Fruit fly (Drosophila melanogaster) whole organism, prepupa: ENCODE data around the gene CG13258.

ENCODE experiments used
- Blimp-1 ChIP-seq: fragments of 200-800 bp; sonication (Bioruptor generic); optimal IDR thresholded peaks from 3 replicates; lab custom pipeline; 2017; ENCODE audit warnings: missing biosample characterization, missing genetic modification characterization, mild to moderate bottlenecking, moderate library complexity, missing genetic modification reagents
- CG10631 ChIP-seq: fragments of 200-800 bp; sonication (Bioruptor generic); optimal IDR thresholded peaks from 2 replicates; lab custom pipeline; 2016; ENCODE audit warnings: missing biosample characterization, missing genetic modification characterization
- CG10669 ChIP-seq: fragments of 200-800 bp; sonication (Bioruptor generic); optimal IDR thresholded peaks from 3 replicates; lab custom pipeline; 2018; ENCODE audit warnings: missing biosample characterization, mild to moderate bottlenecking, missing genetic modification characterization, moderate library complexity
- CG11902 ChIP-seq: fragments of 200-800 bp; sonication (Bioruptor generic); optimal IDR thresholded peaks from 3 replicates; lab custom pipeline; 2016; ENCODE audit warnings: missing biosample characterization, missing genetic modification characterization
- CG1621 ChIP-seq: fragments of 200-800 bp; sonication (Bioruptor generic); optimal IDR thresholded peaks from 3 replicates; lab custom pipeline; 2018; ENCODE audit warnings: missing biosample characterization, mild to moderate bottlenecking, missing genetic modification characterization
- CG16779 ChIP-seq: fragments of 200-800 bp; sonication (Bioruptor generic); optimal IDR thresholded peaks from 3 replicates; lab custom pipeline; 2017; ENCODE audit warnings: missing biosample characterization, mild to moderate bottlenecking, missing genetic modification characterization
- CG3032 ChIP-seq: fragments of 200-800 bp; optimal IDR thresholded peaks from 2 replicates; lab custom pipeline; 2019; ENCODE audit warnings: missing biosample characterization, mild to moderate bottlenecking, missing genetic modification characterization, moderate library complexity
- CG31627 ChIP-seq: fragments of 200-800 bp; sonication (Bioruptor generic); optimal IDR thresholded peaks from 3 replicates; lab custom pipeline; 2016; ENCODE audit warnings: missing biosample characterization, missing genetic modification characterization
- CG32006 ChIP-seq: fragments of 200-800 bp; sonication (Bioruptor generic); optimal IDR thresholded peaks from 3 replicates; lab custom pipeline; 2017; ENCODE audit warnings: missing biosample characterization, mild to moderate bottlenecking, missing genetic modification characterization
- CG34406 ChIP-seq: fragments of 200-800 bp; sonication (Bioruptor generic); optimal IDR thresholded peaks from 3 replicates; lab custom pipeline; 2016; ENCODE audit warnings: missing biosample characterization, missing genetic modification characterization
- CG3919 ChIP-seq: fragments of 200-800 bp; sonication (Bioruptor generic); optimal IDR thresholded peaks from 3 replicates; lab custom pipeline; 2016; ENCODE audit warnings: missing biosample characterization, missing genetic modification characterization
- CG6163 ChIP-seq: fragments of 200-800 bp; sonication (Bioruptor generic); IDR thresholded peaks from 3 replicates; pipeline ENCODE4 v1.3.6; 2022; ENCODE audit warnings: missing biosample characterization, missing genetic modification characterization
- CG6276 ChIP-seq: fragments of 200-800 bp; sonication (Bioruptor generic); optimal IDR thresholded peaks from 2 replicates; lab custom pipeline; 2017; ENCODE audit warnings: missing biosample characterization, mild to moderate bottlenecking, missing genetic modification characterization
- CG6808 ChIP-seq: fragments of 200-800 bp; sonication (Bioruptor generic); optimal IDR thresholded peaks from 3 replicates; lab custom pipeline; 2017; ENCODE audit warnings: missing biosample characterization, missing genetic modification characterization, mild to moderate bottlenecking, moderate library complexity, missing genetic modification reagents
- CG6854 ChIP-seq: fragments of 200-800 bp; sonication (Bioruptor generic); optimal IDR thresholded peaks from 2 replicates; lab custom pipeline; 2017; ENCODE audit warnings: missing biosample characterization, mild to moderate bottlenecking, missing genetic modification characterization
- CG7368 ChIP-seq: fragments of 200-800 bp; sonication (Bioruptor generic); optimal IDR thresholded peaks from 3 replicates; lab custom pipeline; 2016; ENCODE audit warnings: missing biosample characterization, missing genetic modification characterization
- CG8119 ChIP-seq: fragments of 200-800 bp; sonication (Bioruptor generic); IDR thresholded peaks from 3 replicates; pipeline ENCODE4 v1.3.6; 2022; ENCODE audit warnings: missing biosample characterization, missing genetic modification characterization
- CG8319 ChIP-seq: fragments of 200-800 bp; sonication (Bioruptor generic); optimal IDR thresholded peaks from 3 replicates; lab custom pipeline; 2016; ENCODE audit warnings: missing biosample characterization, missing genetic modification characterization
- CG9139 ChIP-seq: fragments of 200-800 bp; sonication (Bioruptor generic); optimal IDR thresholded peaks from 3 replicates; lab custom pipeline; 2017; ENCODE audit warnings: missing biosample characterization, mild to moderate bottlenecking, missing genetic modification characterization
- Eip75B ChIP-seq: fragments of 200-800 bp; sonication (Bioruptor generic); optimal IDR thresholded peaks from 3 replicates; lab custom pipeline; 2016; ENCODE audit warnings: missing biosample characterization, missing genetic modification characterization
- Eip93F ChIP-seq: fragments of 200-800 bp; sonication (Bioruptor generic); optimal IDR thresholded peaks from 2 replicates; lab custom pipeline; 2016; ENCODE audit warnings: missing biosample characterization, mild to moderate bottlenecking, missing genetic modification characterization
- Ets21C ChIP-seq: fragments of 200-800 bp; sonication (Bioruptor generic); optimal IDR thresholded peaks from 3 replicates; lab custom pipeline; 2016; ENCODE audit warnings: missing biosample characterization, missing genetic modification characterization
- Ets96B ChIP-seq: fragments of 200-800 bp; optimal IDR thresholded peaks from 2 replicates; lab custom pipeline; 2019; ENCODE audit warnings: missing biosample characterization, mild to moderate bottlenecking, missing genetic modification characterization, moderate library complexity
- Gug ChIP-seq: fragments of 200-800 bp; sonication (Bioruptor generic); IDR thresholded peaks from 2 replicates; pipeline ENCODE4 v1.3.6; 2022; ENCODE audit warnings: missing biosample characterization, missing genetic modification characterization
- Hr38 ChIP-seq: sonication (Bioruptor generic); optimal IDR thresholded peaks from 2 replicates; lab custom pipeline; 2016; ENCODE audit warnings: missing biosample characterization, missing genetic modification characterization
- Hr39 ChIP-seq: fragments of 200-800 bp; sonication (Bioruptor generic); optimal IDR thresholded peaks from 2 replicates; lab custom pipeline; 2016; ENCODE audit warnings: missing biosample characterization, missing genetic modification characterization
- Met ChIP-seq: fragments of 200-800 bp; sonication (Bioruptor generic); optimal IDR thresholded peaks from 3 replicates; lab custom pipeline; 2016; ENCODE audit warnings: missing biosample characterization, missing genetic modification characterization
- Smox ChIP-seq: fragments of 200-800 bp; sonication (Bioruptor generic); optimal IDR thresholded peaks from 3 replicates; lab custom pipeline; 2016; ENCODE audit warnings: missing biosample characterization, missing genetic modification characterization
- Sox102F ChIP-seq: fragments of 200-800 bp; sonication (Bioruptor generic); optimal IDR thresholded peaks from 2 replicates; lab custom pipeline; 2016; ENCODE audit warnings: missing biosample characterization, mild to moderate bottlenecking, missing genetic modification characterization
- Sox14 ChIP-seq: fragments of 200-800 bp; sonication (Bioruptor generic); optimal IDR thresholded peaks from 3 replicates; lab custom pipeline; 2016; ENCODE audit warnings: missing biosample characterization, missing genetic modification characterization
- acj6 ChIP-seq: fragments of 200-800 bp; sonication (Bioruptor generic); optimal IDR thresholded peaks from 3 replicates; lab custom pipeline; 2016; ENCODE audit warnings: missing biosample characterization, missing genetic modification characterization
- cyc ChIP-seq: fragments of 200-800 bp; sonication (Bioruptor generic); optimal IDR thresholded peaks from 3 replicates; lab custom pipeline; 2016; ENCODE audit warnings: missing biosample characterization, missing genetic modification characterization
- dac ChIP-seq: fragments of 200-800 bp; sonication (Bioruptor generic); optimal IDR thresholded peaks from 2 replicates; lab custom pipeline; 2017; ENCODE audit warnings: missing biosample characterization, mild to moderate bottlenecking, missing genetic modification characterization
- dsx ChIP-seq: fragments of 200-800 bp; optimal IDR thresholded peaks from 3 replicates; lab custom pipeline; 2019; ENCODE audit warnings: missing biosample characterization, mild to moderate bottlenecking, missing genetic modification characterization, moderate library complexity; ENCODE audit not compliant: poor library complexity, severe bottlenecking
- eg ChIP-seq: fragments of 200-800 bp; sonication (Bioruptor generic); IDR thresholded peaks from 3 replicates; pipeline ENCODE4 v1.3.6; 2022; ENCODE audit warnings: missing biosample characterization, missing genetic modification characterization
- esn ChIP-seq: fragments of 200-800 bp; sonication (Bioruptor generic); optimal IDR thresholded peaks from 2 replicates; lab custom pipeline; 2016; ENCODE audit warnings: missing biosample characterization, mild to moderate bottlenecking, missing genetic modification characterization, moderate library complexity
- fd85E ChIP-seq: fragments of 200-800 bp; sonication (Bioruptor generic); optimal IDR thresholded peaks from 3 replicates; lab custom pipeline; 2016; ENCODE audit warnings: missing biosample characterization, missing genetic modification characterization
- lz ChIP-seq: fragments of 200-800 bp; sonication (Bioruptor generic); optimal IDR thresholded peaks from 3 replicates; lab custom pipeline; 2016; ENCODE audit warnings: missing biosample characterization, missing genetic modification characterization
- net ChIP-seq: fragments of 200-800 bp; sonication (Bioruptor generic); optimal IDR thresholded peaks from 3 replicates; lab custom pipeline; 2016; ENCODE audit warnings: missing biosample characterization, missing genetic modification characterization
- pdm3 ChIP-seq: fragments of 200-800 bp; sonication (Bioruptor generic); optimal IDR thresholded peaks from 3 replicates; lab custom pipeline; 2016; ENCODE audit warnings: missing biosample characterization, missing genetic modification characterization
- salr ChIP-seq, 2 experiments: fragments of 200-800 bp; sonication (Bioruptor generic); optimal IDR thresholded peaks; 3 replicates each; lab custom pipeline; 2016 to 2018; ENCODE audit warnings: missing biosample characterization in 2 of 2, missing genetic modification characterization in 2 of 2, mild to moderate bottlenecking in 1 of 2
- spab ChIP-seq: fragments of 200-800 bp; sonication (Bioruptor generic); optimal IDR thresholded peaks from 2 replicates; lab custom pipeline; 2017; ENCODE audit warnings: missing biosample characterization, mild to moderate bottlenecking, missing genetic modification characterization, missing genetic modification reagents
- ss ChIP-seq, 2 experiments: fragments of 200-800 bp; sonication (Bioruptor generic); optimal IDR thresholded peaks; 2 replicates in 1 of 2; 3 replicates in 1 of 2; lab custom pipeline; 2017 to 2018; ENCODE audit warnings: mild to moderate bottlenecking in 2 of 2, missing biosample characterization in 2 of 2, missing genetic modification characterization in 2 of 2, moderate library complexity in 1 of 2
- svp ChIP-seq: fragments of 200-800 bp; sonication (Bioruptor generic); peaks from one replicate; lab custom pipeline; 2016; ENCODE audit warnings: missing biosample characterization, missing genetic modification characterization
- topi ChIP-seq: fragments of 200-800 bp; sonication (Bioruptor generic); optimal IDR thresholded peaks from 3 replicates; lab custom pipeline; 2016; ENCODE audit warnings: missing biosample characterization, missing genetic modification characterization
- vri ChIP-seq: fragments of 200-800 bp; sonication (Bioruptor generic); optimal IDR thresholded peaks from 3 replicates; lab custom pipeline; 2016; ENCODE audit warnings: missing biosample characterization, mild to moderate bottlenecking, missing genetic modification characterization

Gene CG13258

dm6 chr2L:16286360-16287005 lies 6.3 kb downstream of the CG13258 start (continued):
- TF ChIP-seq Gug (GFP tag; lab: Robert Waterston, UW) (no peak), Ets21C (GFP tag; lab: Kevin White, UChicago) (peak; percentile 46), CG11902 (GFP tag; lab: Kevin White, UChicago) (peak; percentile 27), CG31627 (GFP tag; lab: Kevin White, UChicago) (peak; percentile 60), CG7368 (GFP tag; lab: Kevin White, UChicago) (peak; percentile 17), CG6163 (GFP tag; lab: Robert Waterston, UW) (no peak), CG3919 (GFP tag; lab: Kevin White, UChicago) (peak; percentile 77), CG3032 (tag; lab: Kevin White, UChicago) (peak; percentile 67), Ets96B (peak; percentile 75), CG6808 (peak; percentile 58), Eip93F (no peak), CG8319 (GFP tag; lab: Kevin White, UChicago) (peak; percentile 51), fd85E (GFP tag; lab: Kevin White, UChicago) (no peak), Met (peak; percentile 68), dsx (GFP tag; lab: Kevin White, UChicago) (peak; percentile 71), dac (peak; percentile 49), CG1621 (tag; lab: Kevin White, UChicago) (peak; percentile 52), net (GFP tag; lab: Kevin White, UChicago) (peak; percentile 80), ss (GFP tag; optimal IDR thresholded peaks at IDR 0.05; lab: Kevin White, UChicago) (peak; percentile 58 to 60), spab (GFP tag; lab: Kevin White, UChicago) (peak; percentile 72), eg (GFP tag; lab: Robert Waterston, UW) (no peak), Sox14 (GFP tag; lab: Kevin White, UChicago) (peak; percentile 81)
- TF ChIP-seq, all 60 proteins: peak for 51

- TF ChIP-seq CG8119 (GFP tag; lab: Robert Waterston, UW) (no peak), pdm3 (peak; percentile 93), cyc (GFP tag; lab: Kevin White, UChicago) (peak; percentile 92), CG10631 (GFP tag; lab: Kevin White, UChicago) (peak; percentile 87), CG9139 (GFP tag; lab: Kevin White, UChicago) (peak; percentile 31), dac (peak; percentile 71), Hr38 (GFP tag; lab: Kevin White, UChicago) (no peak), Blimp-1 (GFP tag; lab: Kevin White, UChicago) (peak; percentile 71), CG31627 (GFP tag; lab: Kevin White, UChicago) (peak; percentile 94), esn (peak; percentile 94), CG11902 (GFP tag; lab: Kevin White, UChicago) (peak; percentile 89), salr (GFP tag; optimal IDR thresholded peaks at IDR 0.05; lab: Kevin White, UChicago) (peak; percentile 38 to 79), vri (GFP tag; lab: Kevin White, UChicago) (peak; percentile 85), fd85E (GFP tag; lab: Kevin White, UChicago) (no peak), Hr39 (peak; percentile 94), Met (peak; percentile 92), Sox102F (GFP tag; lab: Kevin White, UChicago) (peak; percentile 93), CG8319 (GFP tag; lab: Kevin White, UChicago) (peak; percentile 77), CG6276 (GFP tag; lab: Kevin White, UChicago) (peak; percentile 70), Gug (GFP tag; lab: Robert Waterston, UW) (no peak), svp (GFP tag; lab: Kevin White, UChicago) (peak; percentile 95), CG34406 (peak; percentile 86), CG6854 (GFP tag; lab: Kevin White, UChicago) (peak; percentile 55), Ets21C (GFP tag; lab: Kevin White, UChicago) (peak; percentile 87), Smox (peak; percentile 91), lz (peak; percentile 90), CG6808 (peak; percentile 69), CG16779 (peak; percentile 50), dsx (GFP tag; lab: Kevin White, UChicago) (peak; percentile 75), CG32006 (GFP tag; lab: Kevin White, UChicago) (peak; percentile 83), topi (GFP tag; lab: Kevin White, UChicago) (peak; percentile 92), acj6 (peak; percentile 88), Sox14 (GFP tag; lab: Kevin White, UChicago) (peak; percentile 91), CG10669 (GFP tag; lab: Kevin White, UChicago) (peak; percentile 87), Eip75B (GFP tag; lab: Kevin White, UChicago) (peak; percentile 83)
Measured at dm6 chr2L:16285692-16286359, 7.0 kb downstream of the CG13258 start.
